Fruit fly (Drosophila melanogaster): ENCODE results near the gene odd.
A peak's percentile ranks its signal among the peaks of the same experiment; 100 is the strongest.

odd gene

DNA sequence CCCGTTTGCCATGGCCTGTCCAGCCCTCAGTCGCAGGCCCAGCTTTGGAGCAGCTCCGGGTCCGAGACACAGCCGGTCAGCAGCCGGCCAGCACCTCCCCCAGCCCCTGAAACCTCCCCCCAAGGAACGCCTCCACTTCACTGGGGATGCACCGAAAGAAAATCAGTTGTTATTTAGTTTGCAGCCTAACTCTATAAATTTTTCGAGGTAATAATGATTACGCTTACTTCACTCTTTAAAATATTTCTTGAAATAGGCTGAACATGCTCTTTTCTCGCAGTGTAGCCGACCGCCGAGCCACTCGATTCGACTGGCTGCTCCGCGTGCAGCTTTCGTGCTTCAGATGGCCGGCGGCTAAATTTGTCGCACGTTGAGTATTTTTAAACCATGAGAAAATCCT is 9.4 kb downstream of the odd start (continued):
- TF ChIP-seq Hr38 (GFP tag; optimal IDR thresholded peaks at IDR 0.05) (no peak), CG6854 (GFP tag; optimal IDR thresholded peaks at IDR 0.05) (no peak), cyc (GFP tag; optimal IDR thresholded peaks at IDR 0.05) (peak; percentile 18), Eip93F (GFP tag; optimal IDR thresholded peaks at IDR 0.05) (no peak), CG4318 (GFP tag; optimal IDR thresholded peaks at IDR 0.05) (no peak), Ets96B (tag; optimal IDR thresholded peaks at IDR 0.05) (peak; percentile 15), CG34406 (GFP tag; optimal IDR thresholded peaks at IDR 0.05) (no peak), pdm3 (GFP tag; optimal IDR thresholded peaks at IDR 0.05) (no peak), achi (GFP tag; optimal IDR thresholded peaks at IDR 0.05) (no peak), esn (GFP tag; optimal IDR thresholded peaks at IDR 0.05) (no peak), OdsH (GFP tag; optimal IDR thresholded peaks at IDR 0.05) (no peak), Hr39 (GFP tag; optimal IDR thresholded peaks at IDR 0.05) (peak; percentile 23), Smox (GFP tag; optimal IDR thresholded peaks at IDR 0.05) (no peak), CG9139 (GFP tag; optimal IDR thresholded peaks at IDR 0.05) (no peak), Sox102F (GFP tag; optimal IDR thresholded peaks at IDR 0.05) (no peak), acj6 (GFP tag; optimal IDR thresholded peaks at IDR 0.05) (no peak), CG31627 (GFP tag; optimal IDR thresholded peaks at IDR 0.05) (no peak)

DNA sequence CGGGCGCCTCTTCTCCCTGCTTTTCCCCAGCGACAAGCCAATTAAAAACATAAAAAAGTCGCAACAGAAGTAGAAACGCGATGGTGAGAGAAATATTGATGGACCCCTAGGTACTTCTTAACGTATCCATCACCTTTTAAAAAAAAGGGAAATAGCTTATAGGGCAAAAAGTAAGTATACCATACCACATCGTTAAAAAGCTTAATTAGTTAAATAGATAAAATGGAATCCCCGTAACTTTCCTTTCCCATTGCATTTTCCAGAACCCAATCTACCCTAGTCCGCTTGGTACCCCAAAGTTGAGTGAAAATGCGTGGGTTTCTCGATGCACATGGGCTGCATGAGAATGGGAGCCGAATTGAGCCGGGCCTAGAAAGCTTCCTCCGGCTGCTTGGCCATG is 11.9 kb downstream of the odd start:
- TF ChIP-seq Met (GFP tag; optimal IDR thresholded peaks at IDR 0.05) (no peak), CG6854 (GFP tag; optimal IDR thresholded peaks at IDR 0.05) (no peak), fd85E (GFP tag; optimal IDR thresholded peaks at IDR 0.05) (no peak), CG32006 (GFP tag; optimal IDR thresholded peaks at IDR 0.05) (peak; percentile 36), eg (GFP tag; IDR thresholded peaks at IDR 0.05) (peak; percentile 36; the same call in 1 of the 3 replicates), svp (GFP tag) (no peak), CG6792 (GFP tag; optimal IDR thresholded peaks at IDR 0.05) (no peak), fd59A (GFP tag; optimal IDR thresholded peaks at IDR 0.05) (peak; percentile 23), CG3032 (tag; optimal IDR thresholded peaks at IDR 0.05) (peak; percentile 33), OdsH (GFP tag; optimal IDR thresholded peaks at IDR 0.05) (peak; percentile 13), ss (GFP tag; optimal IDR thresholded peaks at IDR 0.05) (no peak), net (GFP tag; optimal IDR thresholded peaks at IDR 0.05) (no peak), Gug (GFP tag; IDR thresholded peaks at IDR 0.05) (no peak), CG7368 (GFP tag; optimal IDR thresholded peaks at IDR 0.05) (no peak), Sox14 (GFP tag; optimal IDR thresholded peaks at IDR 0.05) (no peak), CG15336 (GFP tag; IDR thresholded peaks at IDR 0.05) (peak; percentile 40), CG16779 (tag; optimal IDR thresholded peaks at IDR 0.05) (no peak), Hr4 (GFP tag; optimal IDR thresholded peaks at IDR 0.05) (no peak), CG6163 (GFP tag; IDR thresholded peaks at IDR 0.05) (peak; percentile 54; the same call in 2 of the 3 replicates), fkh (GFP tag; optimal IDR thresholded peaks at IDR 0.05) (no peak), Hr39 (GFP tag; optimal IDR thresholded peaks at IDR 0.05) (no peak), Eip93F (GFP tag; optimal IDR thresholded peaks at IDR 0.05) (no peak), Sox102F (GFP tag; optimal IDR thresholded peaks at IDR 0.05) (no peak), Sox15 (GFP tag; optimal IDR thresholded peaks at IDR 0.05) (no peak), CG11294 (GFP tag; IDR thresholded peaks at IDR 0.05) (no peak), Ets96B (tag; optimal IDR thresholded peaks at IDR 0.05) (peak; percentile 56), CG4318 (GFP tag; optimal IDR thresholded peaks at IDR 0.05) (no peak), CG10669 (GFP tag; optimal IDR thresholded peaks at IDR 0.05) (peak; percentile 21), achi (GFP tag; optimal IDR thresholded peaks at IDR 0.05) (peak; percentile 27), CG6276 (GFP tag; optimal IDR thresholded peaks at IDR 0.05) (no peak), CG3919 (GFP tag; optimal IDR thresholded peaks at IDR 0.05) (peak; percentile 17), topi (GFP tag; optimal IDR thresholded peaks at IDR 0.05) (no peak), CG6808 (GFP tag; optimal IDR thresholded peaks at IDR 0.05) (no peak), Ets21C (GFP tag; optimal IDR thresholded peaks at IDR 0.05) (no peak), cyc (GFP tag; optimal IDR thresholded peaks at IDR 0.05) (no peak), CG10631 (GFP tag; optimal IDR thresholded peaks at IDR 0.05) (peak; percentile 41), Smox (GFP tag; optimal IDR thresholded peaks at IDR 0.05) (no peak), CG11902 (GFP tag; optimal IDR thresholded peaks at IDR 0.05) (no peak), acj6 (GFP tag; optimal IDR thresholded peaks at IDR 0.05) (no peak), CG8632 (GFP tag; optimal IDR thresholded peaks at IDR 0.05) (no peak), CG8319 (GFP tag; optimal IDR thresholded peaks at IDR 0.05) (no peak), dsx (GFP tag; optimal IDR thresholded peaks at IDR 0.05; ENCODE audit: poor library complexity, severe bottlenecking) (no peak), Eip78C (GFP tag) (peak; percentile 61), vri (GFP tag; optimal IDR thresholded peaks at IDR 0.05) (no peak)
